Worm (Caenorhabditis elegans) whole organism, L2 larva: ENCODE results near the gene Y81G3A.1.

ENCODE experiments used
- R02D3.7 ChIP-seq: fragments of 150-350 bp; optimal IDR thresholded peaks from 2 replicates; lab custom pipeline; 2014; ENCODE audit warnings: missing biosample characterization, missing genetic modification characterization
- ama-1 ChIP-seq: fragments of 150-350 bp; optimal IDR thresholded peaks from 2 replicates; lab custom pipeline; 2018; ENCODE audit warnings: inconsistent platforms
- elt-3 ChIP-seq: sonication (generic microtip); optimal IDR thresholded peaks from 2 replicates; lab custom pipeline; 2017; ENCODE audit warnings: missing biosample characterization, missing genetic modification characterization
- lin-13 ChIP-seq: fragments of 150-350 bp; optimal IDR thresholded peaks from 2 replicates; lab custom pipeline; 2014; ENCODE audit warnings: missing biosample characterization, missing genetic modification reagents, missing genetic modification characterization
- lsy-2 ChIP-seq, 2 experiments: fragments of 150-350 bp in 1 of 2; sonication (generic microtip) in 1 of 2; optimal IDR thresholded peaks; 2 replicates each; lab custom pipeline; 2014 to 2017; ENCODE audit warnings: missing biosample characterization in 2 of 2, missing genetic modification characterization in 2 of 2
- mdl-1 ChIP-seq, 2 experiments: fragments of 150-350 bp in 1 of 2; sonication (generic microtip) in 1 of 2; optimal IDR thresholded peaks; 2 replicates each; lab custom pipeline; 2017; ENCODE audit warnings: missing biosample characterization in 2 of 2, missing genetic modification characterization in 2 of 2
- nhr-11 ChIP-seq: fragments of 150-350 bp; optimal IDR thresholded peaks from 2 replicates; lab custom pipeline; 2014; ENCODE audit warnings: missing biosample characterization, missing genetic modification characterization
- nhr-12 ChIP-seq: fragments of 150-350 bp; optimal IDR thresholded peaks from 2 replicates; lab custom pipeline; 2014; ENCODE audit warnings: missing biosample characterization, missing genetic modification characterization
- nhr-23 ChIP-seq: fragments of 150-350 bp; optimal IDR thresholded peaks from 2 replicates; lab custom pipeline; 2014; ENCODE audit warnings: missing biosample characterization, missing genetic modification reagents, missing genetic modification characterization
- nhr-237 ChIP-seq: fragments of 150-350 bp; optimal IDR thresholded peaks from 2 replicates; lab custom pipeline; 2014; ENCODE audit warnings: missing biosample characterization, missing genetic modification characterization
- snpc-4 ChIP-seq: fragments of 150-350 bp; optimal IDR thresholded peaks from 2 replicates; lab custom pipeline; 2014; ENCODE audit warnings: missing biosample characterization, missing genetic modification characterization
- ztf-1 ChIP-seq: fragments of 200-800 bp; sonication (Bioruptor generic); conservative IDR thresholded peaks from 2 replicates; pipeline ENCODE4 v1.3.6; 2022; ENCODE audit warnings: missing genetic modification characterization, missing compliant biosample characterization
- ztf-11 ChIP-seq: sonication (generic microtip); optimal IDR thresholded peaks from 2 replicates; lab custom pipeline; 2017; ENCODE audit warnings: missing biosample characterization, missing genetic modification characterization
- ztf-4 ChIP-seq: fragments of 150-350 bp; optimal IDR thresholded peaks from 2 replicates; lab custom pipeline; 2014; ENCODE audit warnings: missing biosample characterization, missing genetic modification characterization

- TF ChIP-seq ztf-1 (GFP tag; lab: Robert Waterston, UW) (no peak), nhr-23 (tag; lab: Kevin White, UChicago) (no peak), mdl-1 (tag; optimal IDR thresholded peaks at IDR 0.05; lab: Kevin White, UChicago) (no peak), lsy-2 (tag; optimal IDR thresholded peaks at IDR 0.05; lab: Kevin White, UChicago) (no peak), lin-13 (GFP tag; lab: Kevin White, UChicago) (no peak), nhr-237 (tag; lab: Kevin White, UChicago) (no peak), elt-3 (tag; lab: Kevin White, UChicago) (no peak), ama-1 (no peak), snpc-4 (no peak), ztf-4 (tag; lab: Kevin White, UChicago) (no peak), ztf-11 (tag; lab: Kevin White, UChicago) (no peak), nhr-11 (tag; lab: Kevin White, UChicago) (no peak), R02D3.7 (tag; lab: Kevin White, UChicago) (no peak), nhr-12 (tag; lab: Kevin White, UChicago) (no peak)
Measured at ce11 chrII:13073102-13073501, 10.6 kb downstream of the Y81G3A.1 start, which contains the start of gene F42G4.5.
